Fruit fly (Drosophila melanogaster) whole organism, embryonic: Measurements from ENCODE around the gene moody.
A peak's percentile ranks its signal among the peaks of the same experiment; 100 is the strongest.

Experiments used
- B-H1 ChIP-seq: fragments of 200-800 bp; sonication (Bioruptor generic); IDR thresholded peaks from 3 replicates; pipeline ENCODE4 v1.3.6; 2022; ENCODE audit warnings: missing biosample characterization, missing genetic modification characterization
- Blimp-1 ChIP-seq: fragments of 200-800 bp; sonication (Bioruptor generic); optimal IDR thresholded peaks from 3 replicates; lab custom pipeline; 2018; ENCODE audit warnings: missing biosample characterization, missing genetic modification characterization, mild to moderate bottlenecking, moderate library complexity, missing genetic modification reagents
- BtbVII ChIP-seq: fragments of 200-800 bp; sonication (Bioruptor generic); optimal IDR thresholded peaks from 3 replicates; lab custom pipeline; 2017; ENCODE audit warnings: missing biosample characterization, mild to moderate bottlenecking, missing genetic modification characterization
- CG10209 ChIP-seq: fragments of 200-800 bp; sonication (Bioruptor generic); optimal IDR thresholded peaks from 3 replicates; lab custom pipeline; 2017; ENCODE audit warnings: missing biosample characterization, mild to moderate bottlenecking, missing genetic modification characterization, missing genetic modification reagents
- CG10267 ChIP-seq: fragments of 200-800 bp; sonication (Bioruptor generic); optimal IDR thresholded peaks from 2 replicates; lab custom pipeline; 2018; ENCODE audit warnings: missing biosample characterization, mild to moderate bottlenecking, missing genetic modification characterization, moderate library complexity
- CG10321 ChIP-seq: fragments of 200-800 bp; sonication (Bioruptor generic); IDR thresholded peaks from 2 replicates; pipeline ENCODE4 v1.3.6; 2022; ENCODE audit warnings: missing biosample characterization, missing genetic modification characterization
- CG10366 ChIP-seq: fragments of 200-800 bp; sonication (Bioruptor generic); IDR thresholded peaks from 2 replicates; pipeline ENCODE4 v1.3.6; 2022; ENCODE audit warnings: missing biosample characterization, missing genetic modification characterization
- CG12071 ChIP-seq: fragments of 200-800 bp; sonication (Bioruptor generic); optimal IDR thresholded peaks from 3 replicates; lab custom pipeline; 2018; ENCODE audit warnings: missing biosample characterization, mild to moderate bottlenecking, missing genetic modification characterization
- CG12155 ChIP-seq: fragments of 200-800 bp; sonication (Bioruptor generic); optimal IDR thresholded peaks from 3 replicates; lab custom pipeline; 2016; ENCODE audit warnings: missing biosample characterization, missing genetic modification characterization
- CG15696 ChIP-seq: fragments of 200-800 bp; sonication (Bioruptor generic); optimal IDR thresholded peaks from 2 replicates; lab custom pipeline; 2019; ENCODE audit warnings: missing biosample characterization, mild to moderate bottlenecking, missing genetic modification characterization, moderate library complexity
- CG1602 ChIP-seq: fragments of 200-800 bp; sonication (Bioruptor generic); optimal IDR thresholded peaks from 3 replicates; lab custom pipeline; 2016; ENCODE audit warnings: missing biosample characterization, missing genetic modification characterization
- CG16779 ChIP-seq: fragments of 200-800 bp; sonication (Bioruptor generic); IDR thresholded peaks from 2 replicates; pipeline ENCODE4 v1.3.6; 2022; ENCODE audit warnings: missing biosample characterization, missing genetic modification characterization
- CG2202 ChIP-seq: fragments of 200-800 bp; sonication (Bioruptor generic); optimal IDR thresholded peaks from 2 replicates; lab custom pipeline; 2018; ENCODE audit warnings: missing biosample characterization, mild to moderate bottlenecking, missing genetic modification characterization
- CG2678 ChIP-seq: fragments of 200-800 bp; sonication (Bioruptor generic); optimal IDR thresholded peaks from 3 replicates; lab custom pipeline; 2019; ENCODE audit warnings: missing biosample characterization, mild to moderate bottlenecking, missing genetic modification characterization, moderate library complexity
- CG30403 ChIP-seq: fragments of 200-800 bp; sonication (Bioruptor generic); optimal IDR thresholded peaks from 3 replicates; lab custom pipeline; 2016; ENCODE audit warnings: missing biosample characterization, missing genetic modification characterization
- CG31224 ChIP-seq: fragments of 200-800 bp; sonication (Bioruptor generic); IDR thresholded peaks from 2 replicates; pipeline ENCODE4 v1.3.6; 2022; ENCODE audit warnings: missing biosample characterization, missing genetic modification characterization
- CG34376 ChIP-seq: fragments of 200-800 bp; sonication (Bioruptor generic); optimal IDR thresholded peaks from 2 replicates; lab custom pipeline; 2018; ENCODE audit warnings: missing biosample characterization, mild to moderate bottlenecking, missing genetic modification characterization
- CG3995 ChIP-seq: fragments of 200-800 bp; sonication (Bioruptor generic); optimal IDR thresholded peaks from 3 replicates; lab custom pipeline; 2016; ENCODE audit warnings: missing biosample characterization, missing genetic modification characterization
- CG4360 ChIP-seq: fragments of 200-800 bp; sonication (Bioruptor generic); IDR thresholded peaks from 2 replicates; pipeline ENCODE4 v1.3.6; 2022; ENCODE audit warnings: missing biosample characterization, missing genetic modification characterization
- CG4424 ChIP-seq: fragments of 200-800 bp; sonication (Bioruptor generic); optimal IDR thresholded peaks from 3 replicates; lab custom pipeline; 2016; ENCODE audit warnings: missing biosample characterization, missing genetic modification characterization
- CG6765 ChIP-seq: fragments of 200-800 bp; sonication (Bioruptor generic); optimal IDR thresholded peaks from 3 replicates; lab custom pipeline; 2017; ENCODE audit warnings: missing biosample characterization, mild to moderate bottlenecking, missing genetic modification characterization
- CTCF ChIP-seq: fragments of 200-800 bp; sonication (Bioruptor generic); optimal IDR thresholded peaks from 2 replicates; lab custom pipeline; 2017; ENCODE audit warnings: missing biosample characterization, mild to moderate bottlenecking, missing genetic modification characterization, moderate library complexity
- Camta ChIP-seq: fragments of 200-800 bp; sonication (Bioruptor generic); optimal IDR thresholded peaks from 2 replicates; lab custom pipeline; 2016; ENCODE audit warnings: missing biosample characterization, missing genetic modification characterization
- CoRest ChIP-seq: fragments of 200-800 bp; sonication (Bioruptor generic); optimal IDR thresholded peaks from 3 replicates; lab custom pipeline; 2018; ENCODE audit warnings: missing biosample characterization, mild to moderate bottlenecking, missing genetic modification characterization, moderate library complexity
- Dfd ChIP-seq, 2 experiments: fragments of >200 bp; optimal IDR thresholded peaks; 2 replicates each; lab custom pipeline; 2017; ENCODE audit warnings: missing biosample characterization in 2 of 2, missing genetic modification characterization in 2 of 2
- Doc3 ChIP-seq: fragments of 200-800 bp; sonication (Bioruptor generic); IDR thresholded peaks from 3 replicates; pipeline ENCODE4 v1.3.6; 2022; ENCODE audit warnings: missing biosample characterization, missing genetic modification characterization; ENCODE audit not compliant: partially characterized antibody
- HLH4C ChIP-seq: fragments of 200-800 bp; sonication (Bioruptor generic); IDR thresholded peaks from 3 replicates; pipeline ENCODE4 v1.3.6; 2022; ENCODE audit warnings: missing biosample characterization, missing genetic modification characterization; ENCODE audit not compliant: partially characterized antibody
- Mrtf ChIP-seq: fragments of 200-800 bp; sonication (Bioruptor generic); IDR thresholded peaks from 3 replicates; pipeline ENCODE4 v1.3.6; 2022; ENCODE audit warnings: missing biosample characterization, missing genetic modification characterization
- Sry-δ ChIP-seq: fragments of 200-800 bp; sonication (Bioruptor generic); optimal IDR thresholded peaks from 2 replicates; lab custom pipeline; 2016; ENCODE audit warnings: missing biosample characterization, missing genetic modification characterization
- az2 ChIP-seq: fragments of 200-800 bp; sonication (Bioruptor generic); optimal IDR thresholded peaks from 3 replicates; lab custom pipeline; 2016; ENCODE audit warnings: missing biosample characterization, missing genetic modification characterization
- croc ChIP-seq: fragments of 200-800 bp; sonication (Bioruptor generic); conservative IDR thresholded peaks from 3 replicates; pipeline ENCODE4 v1.3.6; 2022; ENCODE audit warnings: missing biosample characterization, missing genetic modification characterization
- dpn ChIP-seq, 2 experiments: fragments of 200-800 bp; sonication (Bioruptor generic); optimal IDR thresholded peaks; 3 replicates each; lab custom pipeline; 2016; ENCODE audit warnings: missing biosample characterization in 2 of 2, missing genetic modification characterization in 2 of 2
- ems ChIP-seq: fragments of 200-800 bp; sonication (Bioruptor generic); optimal IDR thresholded peaks from 3 replicates; lab custom pipeline; 2016; ENCODE audit warnings: missing biosample characterization, missing genetic modification characterization
- exex ChIP-seq: fragments of 200-800 bp; sonication (Bioruptor generic); optimal IDR thresholded peaks from 4 replicates; lab custom pipeline; 2018; ENCODE audit warnings: missing biosample characterization, mild to moderate bottlenecking, missing genetic modification characterization, moderate library complexity
- fd64A ChIP-seq: fragments of 200-800 bp; sonication (Bioruptor generic); optimal IDR thresholded peaks from 3 replicates; lab custom pipeline; 2018; ENCODE audit warnings: missing biosample characterization, mild to moderate bottlenecking, missing genetic modification characterization
- gcm2 ChIP-seq: fragments of 200-800 bp; sonication (Bioruptor generic); optimal IDR thresholded peaks from 2 replicates; lab custom pipeline; 2016; ENCODE audit warnings: missing biosample characterization, missing genetic modification characterization
- grn ChIP-seq: fragments of 200-800 bp; sonication (Bioruptor generic); optimal IDR thresholded peaks from 3 replicates; lab custom pipeline; 2017; ENCODE audit warnings: missing biosample characterization, missing genetic modification characterization
- gt ChIP-seq: fragments of 200-800 bp; sonication (Bioruptor generic); IDR thresholded peaks from 2 replicates; pipeline ENCODE4 v1.3.6; 2022; ENCODE audit warnings: missing biosample characterization, missing genetic modification characterization
- inv ChIP-seq: fragments of 200-800 bp; sonication (Bioruptor generic); IDR thresholded peaks from 2 replicates; pipeline ENCODE4 v1.3.6; 2022; ENCODE audit warnings: missing biosample characterization, missing genetic modification characterization; ENCODE audit not compliant: partially characterized antibody
- kah ChIP-seq: fragments of 200-800 bp; sonication (Bioruptor generic); optimal IDR thresholded peaks from 2 replicates; lab custom pipeline; 2018; ENCODE audit warnings: missing biosample characterization, mild to moderate bottlenecking, missing genetic modification characterization
- lab ChIP-seq: fragments of 200-800 bp; sonication (Bioruptor generic); optimal IDR thresholded peaks from 3 replicates; lab custom pipeline; 2017; ENCODE audit warnings: missing biosample characterization, missing genetic modification characterization, mild to moderate bottlenecking, moderate library complexity, missing genetic modification reagents
- lmd ChIP-seq: fragments of 200-800 bp; sonication (Bioruptor generic); IDR thresholded peaks from 2 replicates; pipeline ENCODE4 v1.3.6; 2022; ENCODE audit warnings: missing biosample characterization, missing genetic modification characterization
- nmo ChIP-seq: fragments of 200-800 bp; sonication (Bioruptor generic); optimal IDR thresholded peaks from 2 replicates; lab custom pipeline; 2018; ENCODE audit warnings: missing biosample characterization, mild to moderate bottlenecking, missing genetic modification characterization, moderate library complexity
- pan ChIP-seq, 4 experiments: fragments of >200 bp in 3 of 4; fragments of 200-800 bp in 1 of 4; sonication (Bioruptor generic) in 1 of 4; optimal IDR thresholded peaks in 3 of 4; IDR thresholded peaks in 1 of 4; 2 replicates each; pipeline versions ENCODE4 v1.3.6 to Lab custom; 2017 to 2022; ENCODE audit warnings: missing biosample characterization in 2 of 4, missing genetic modification characterization in 2 of 4, mixed read lengths in 1 of 4
- sc ChIP-seq, 3 experiments: fragments of >200 bp in 2 of 3; fragments of 200-800 bp in 1 of 3; sonication (Bioruptor generic) in 1 of 3; optimal IDR thresholded peaks; 2 replicates in 2 of 3; 3 replicates in 1 of 3; lab custom pipeline; 2017; ENCODE audit warnings: mild to moderate bottlenecking in 1 of 3, missing biosample characterization in 1 of 3, missing genetic modification characterization in 1 of 3, missing genetic modification reagents in 1 of 3
- slp2 ChIP-seq: fragments of 200-800 bp; sonication (Bioruptor generic); optimal IDR thresholded peaks from 2 replicates; lab custom pipeline; 2016; ENCODE audit warnings: missing biosample characterization, missing genetic modification characterization
- sna ChIP-seq: fragments of 200-800 bp; sonication (Bioruptor generic); IDR thresholded peaks from 2 replicates; pipeline ENCODE4 v1.3.6; 2022; ENCODE audit warnings: missing biosample characterization, missing genetic modification characterization; ENCODE audit not compliant: partially characterized antibody
- so ChIP-seq: fragments of 200-800 bp; sonication (Bioruptor generic); IDR thresholded peaks from 3 replicates; pipeline ENCODE4 v1.3.6; 2022; ENCODE audit warnings: missing biosample characterization, missing genetic modification characterization
- vfl ChIP-seq: fragments of 200-800 bp; sonication (Bioruptor generic); optimal IDR thresholded peaks from 2 replicates; lab custom pipeline; 2016; ENCODE audit warnings: missing biosample characterization, missing genetic modification characterization
- wor ChIP-seq: fragments of 200-800 bp; sonication (Bioruptor generic); IDR thresholded peaks from 2 replicates; pipeline ENCODE4 v1.3.6; 2022; ENCODE audit warnings: missing biosample characterization, missing genetic modification characterization

The moody gene

dm6 chrX:2083109-2083508, 33.2 kb upstream of the moody start (continued):
- TF ChIP-seq CG10209 (GFP tag; lab: Kevin White, UChicago), result peak; percentile 40
- no peak for TF ChIP-seq CG16779 (GFP tag; lab: Robert Waterston, UW)
- no peak for TF ChIP-seq Dfd (GFP tag; optimal IDR thresholded peaks at IDR 0.05; lab: Kevin White, UChicago)
- TF ChIP-seq CG4360 (GFP tag; lab: Robert Waterston, UW), result no peak
- TF ChIP-seq CG15696 (tag; lab: Kevin White, UChicago), result no peak
- TF ChIP-seq dpn (GFP tag; optimal IDR thresholded peaks at IDR 0.05; lab: Kevin White, UChicago), result peak; percentile 51 to 53
- TF ChIP-seq fd64A, result no peak
- peak; percentile 72; the same call in 2 of the 3 replicates for TF ChIP-seq so (GFP tag; lab: Robert Waterston, UW)
- TF ChIP-seq B-H1 (GFP tag; lab: Robert Waterston, UW), result peak; percentile 48; the same call in 2 of the 3 replicates
- peak; percentile 78 for TF ChIP-seq lmd (GFP tag; lab: Robert Waterston, UW)
- peak; percentile 30 for TF ChIP-seq nmo
- peak; percentile 28 for TF ChIP-seq vfl (GFP tag; lab: Kevin White, UChicago)
- TF ChIP-seq sc (optimal IDR thresholded peaks at IDR 0.05; lab: Kevin White, UChicago), result no peak
- no peak for TF ChIP-seq sc (GFP tag; optimal IDR thresholded peaks at IDR 0.05; lab: Kevin White, UChicago)
- no peak for TF ChIP-seq pan (optimal IDR thresholded peaks at IDR 0.05; lab: Kevin White, UChicago)
- peak in 1 of 2 experiments; percentile 59 for TF ChIP-seq pan (GFP tag; optimal IDR thresholded peaks at IDR 0.05 in 1 of 2, IDR thresholded peaks at IDR 0.05 in 1 of 2)
- TF ChIP-seq Mrtf (GFP tag; lab: Robert Waterston, UW), result peak; percentile 54; the same call in 1 of the 3 replicates
- TF ChIP-seq CG30403 (GFP tag; lab: Kevin White, UChicago), result peak; percentile 51
- peak; percentile 63 for TF ChIP-seq CG12155
- TF ChIP-seq Camta (GFP tag; lab: Kevin White, UChicago), result no peak
- TF ChIP-seq CG10267, result no peak
- TF ChIP-seq wor (GFP tag; lab: Robert Waterston, UW), result no peak
- no peak for TF ChIP-seq Blimp-1 (GFP tag; lab: Kevin White, UChicago)
- peak; percentile 33 for TF ChIP-seq gcm2 (GFP tag; lab: Kevin White, UChicago)
- TF ChIP-seq CG2202 (tag; lab: Kevin White, UChicago), result no peak
- no peak for TF ChIP-seq CTCF (GFP tag; lab: Kevin White, UChicago)
- no peak for TF ChIP-seq ems (GFP tag; lab: Kevin White, UChicago)
- TF ChIP-seq BtbVII (GFP tag; lab: Kevin White, UChicago), result peak; percentile 50
- TF ChIP-seq kah (GFP tag; lab: Kevin White, UChicago), result no peak
- TF ChIP-seq CG34376 (GFP tag; lab: Kevin White, UChicago), result no peak
- TF ChIP-seq CG6765, result no peak
- TF ChIP-seq az2 (GFP tag; lab: Kevin White, UChicago), result peak; percentile 24
- TF ChIP-seq CG2678 (tag; lab: Kevin White, UChicago), result peak; percentile 69
- TF ChIP-seq lab (GFP tag; lab: Kevin White, UChicago), result peak; percentile 83
- TF ChIP-seq CoRest, result peak; percentile 51
- TF ChIP-seq gt, result no peak
- no peak for TF ChIP-seq CG4424 (GFP tag; lab: Kevin White, UChicago)
- no peak for TF ChIP-seq HLH4C
- no peak for TF ChIP-seq slp2
- TF ChIP-seq CG1602 (GFP tag; lab: Kevin White, UChicago), result no peak
- TF ChIP-seq sna, result no peak
- TF ChIP-seq Sry-δ, result no peak
- TF ChIP-seq croc, result no peak
- no peak for TF ChIP-seq inv
- peak; percentile 42; the same call in 1 of the 2 replicates for TF ChIP-seq CG10321 (GFP tag; lab: Robert Waterston, UW)
- peak; percentile 5 for TF ChIP-seq exex (tag; lab: Kevin White, UChicago)
- no peak for TF ChIP-seq Doc3 (GFP tag; lab: Robert Waterston, UW)
- TF ChIP-seq CG31224 (GFP tag; lab: Robert Waterston, UW), result peak; percentile 65
- TF ChIP-seq CG3995, result peak; percentile 38
- TF ChIP-seq grn (GFP tag; lab: Kevin White, UChicago), result no peak
- TF ChIP-seq CG10366 (GFP tag; lab: Robert Waterston, UW), result peak; percentile 43
- TF ChIP-seq CG12071 (GFP tag; lab: Kevin White, UChicago), result peak; percentile 53
